Fruit fly (Drosophila melanogaster) whole organism, embryonic: ENCODE results near the gene CG5697.

Source experiments
- CG1024 ChIP-seq: fragments of 200-800 bp; sonication (Bioruptor generic); IDR thresholded peaks from 2 replicates; pipeline ENCODE4 v1.3.6; 2022; ENCODE audit warnings: missing biosample characterization, missing genetic modification characterization
- CG11398 ChIP-seq: fragments of 200-800 bp; sonication (Bioruptor generic); optimal IDR thresholded peaks from 2 replicates; lab custom pipeline; 2016; ENCODE audit warnings: missing biosample characterization, missing genetic modification characterization
- CG12299 ChIP-seq: fragments of 200-800 bp; sonication (Bioruptor generic); optimal IDR thresholded peaks from 2 replicates; lab custom pipeline; 2018; ENCODE audit warnings: missing biosample characterization, mild to moderate bottlenecking, missing genetic modification characterization
- CG13624 ChIP-seq: fragments of 200-800 bp; sonication (Bioruptor generic); optimal IDR thresholded peaks from 2 replicates; lab custom pipeline; 2016; ENCODE audit warnings: missing biosample characterization, missing genetic modification characterization
- CG14710 ChIP-seq: fragments of 200-800 bp; sonication (Bioruptor generic); optimal IDR thresholded peaks from 3 replicates; lab custom pipeline; 2019; ENCODE audit warnings: missing biosample characterization, mild to moderate bottlenecking, missing genetic modification characterization, moderate library complexity
- CG14860 ChIP-seq: fragments of 200-800 bp; sonication (Bioruptor generic); IDR thresholded peaks from 3 replicates; pipeline ENCODE4 v1.3.6; 2022; ENCODE audit warnings: missing biosample characterization, missing genetic modification characterization; ENCODE audit not compliant: partially characterized antibody
- CG14965 ChIP-seq: fragments of 200-800 bp; sonication (Bioruptor generic); optimal IDR thresholded peaks from 2 replicates; lab custom pipeline; 2016; ENCODE audit warnings: missing biosample characterization, missing genetic modification characterization, borderline replicate concordance
- CG1529 ChIP-seq: fragments of 200-800 bp; sonication (Bioruptor generic); optimal IDR thresholded peaks from 3 replicates; lab custom pipeline; 2018; ENCODE audit warnings: missing biosample characterization, missing genetic modification characterization
- CG15514 ChIP-seq: fragments of 200-800 bp; sonication (Bioruptor generic); optimal IDR thresholded peaks from 3 replicates; lab custom pipeline; 2017; ENCODE audit warnings: missing biosample characterization, missing genetic modification characterization, mild to moderate bottlenecking, moderate library complexity, missing genetic modification reagents
- CG16813 ChIP-seq: fragments of 200-800 bp; sonication (Bioruptor generic); IDR thresholded peaks from 3 replicates; pipeline ENCODE4 v1.3.6; 2022; ENCODE audit warnings: missing biosample characterization, missing genetic modification characterization; ENCODE audit not compliant: partially characterized antibody
- CG2199 ChIP-seq: fragments of 200-800 bp; sonication (Bioruptor generic); IDR thresholded peaks from 3 replicates; pipeline ENCODE4 v1.3.6; 2022; ENCODE audit warnings: missing biosample characterization, missing genetic modification characterization
- CG30431 ChIP-seq: fragments of 200-800 bp; sonication (Bioruptor generic); optimal IDR thresholded peaks from 2 replicates; lab custom pipeline; 2017; ENCODE audit warnings: missing biosample characterization, missing genetic modification characterization
- CG31388 ChIP-seq: fragments of 200-800 bp; sonication (Bioruptor generic); optimal IDR thresholded peaks from 2 replicates; lab custom pipeline; 2016; ENCODE audit warnings: missing biosample characterization, missing genetic modification characterization
- CG31441 ChIP-seq: fragments of 200-800 bp; sonication (Bioruptor generic); IDR thresholded peaks from 2 replicates; pipeline ENCODE4 v1.3.6; 2022; ENCODE audit warnings: missing biosample characterization, missing genetic modification characterization
- CG3726 ChIP-seq: fragments of 200-800 bp; sonication (Bioruptor generic); IDR thresholded peaks from 3 replicates; pipeline ENCODE4, ENCODE4 v1.3.6; 2022; ENCODE audit warnings: missing biosample characterization, missing genetic modification characterization
- CG4328 ChIP-seq: fragments of 200-800 bp; sonication (Bioruptor generic); optimal IDR thresholded peaks from 3 replicates; lab custom pipeline; 2017; ENCODE audit warnings: missing biosample characterization, missing genetic modification reagents, missing genetic modification characterization
- CG4360 ChIP-seq: fragments of 200-800 bp; sonication (Bioruptor generic); IDR thresholded peaks from 2 replicates; pipeline ENCODE4 v1.3.6; 2022; ENCODE audit warnings: missing biosample characterization, missing genetic modification characterization
- CG6765 ChIP-seq: fragments of 200-800 bp; sonication (Bioruptor generic); optimal IDR thresholded peaks from 3 replicates; lab custom pipeline; 2017; ENCODE audit warnings: missing biosample characterization, mild to moderate bottlenecking, missing genetic modification characterization
- CG7839 ChIP-seq: fragments of 200-800 bp; sonication (Bioruptor generic); optimal IDR thresholded peaks from 3 replicates; lab custom pipeline; 2018; ENCODE audit warnings: missing biosample characterization, mild to moderate bottlenecking, missing genetic modification characterization, moderate library complexity
- CG9817 ChIP-seq: fragments of 200-800 bp; sonication (Bioruptor generic); optimal IDR thresholded peaks from 2 replicates; lab custom pipeline; 2018; ENCODE audit warnings: missing biosample characterization, mild to moderate bottlenecking, missing genetic modification characterization, moderate library complexity
- CG9876 ChIP-seq: fragments of 200-800 bp; sonication (Bioruptor generic); optimal IDR thresholded peaks from 2 replicates; lab custom pipeline; 2016; ENCODE audit warnings: missing biosample characterization, missing genetic modification characterization
- CHES-1-like ChIP-seq: fragments of 200-800 bp; sonication (Bioruptor generic); optimal IDR thresholded peaks from 2 replicates; lab custom pipeline; 2016; ENCODE audit warnings: missing biosample characterization, missing genetic modification characterization
- CkIIα-i1 ChIP-seq: fragments of 200-800 bp; sonication (Bioruptor generic); IDR thresholded peaks from 2 replicates; pipeline ENCODE4 v1.3.6; 2022; ENCODE audit warnings: missing biosample characterization, missing genetic modification characterization
- CrebB ChIP-seq: fragments of 200-800 bp; sonication (Bioruptor generic); optimal IDR thresholded peaks from 3 replicates; lab custom pipeline; 2018; ENCODE audit warnings: missing biosample characterization, mild to moderate bottlenecking, missing genetic modification characterization
- Dek ChIP-seq: fragments of 200-800 bp; sonication (Bioruptor generic); optimal IDR thresholded peaks from 3 replicates; lab custom pipeline; 2019; ENCODE audit warnings: missing biosample characterization, mild to moderate bottlenecking, missing genetic modification characterization, moderate library complexity
- Hmr ChIP-seq: fragments of 200-800 bp; sonication (Bioruptor generic); optimal IDR thresholded peaks from 3 replicates; lab custom pipeline; 2017; ENCODE audit warnings: mild to moderate bottlenecking, missing biosample characterization, missing genetic modification reagents, missing genetic modification characterization
- Lhr ChIP-seq: fragments of 200-800 bp; sonication (Bioruptor generic); optimal IDR thresholded peaks from 3 replicates; lab custom pipeline; 2017; ENCODE audit warnings: mild to moderate bottlenecking, missing biosample characterization, missing genetic modification reagents, missing genetic modification characterization
- Lpt ChIP-seq: fragments of >200 bp; optimal IDR thresholded peaks from 2 replicates; lab custom pipeline; 2018; ENCODE audit warnings: missing biosample characterization, missing genetic modification characterization
- MBD-R2 ChIP-seq: fragments of 200-800 bp; sonication (Bioruptor generic); IDR thresholded peaks from 2 replicates; pipeline ENCODE4 v1.3.6; 2022; ENCODE audit warnings: missing biosample characterization, missing genetic modification characterization
- Mad ChIP-seq: fragments of 200-800 bp; sonication (Bioruptor generic); optimal IDR thresholded peaks from 2 replicates; lab custom pipeline; 2016; ENCODE audit warnings: missing biosample characterization, missing genetic modification characterization
- Myb ChIP-seq: fragments of 200-800 bp; sonication (Bioruptor generic); optimal IDR thresholded peaks from 2 replicates; lab custom pipeline; 2016; ENCODE audit warnings: missing biosample characterization, missing genetic modification characterization
- Nf-YA ChIP-seq: fragments of 200-800 bp; sonication (Bioruptor generic); IDR thresholded peaks from 2 replicates; pipeline ENCODE4 v1.3.6; 2022; ENCODE audit warnings: missing biosample characterization, missing genetic modification characterization
- Oli ChIP-seq: fragments of 200-800 bp; sonication (Bioruptor generic); optimal IDR thresholded peaks from 2 replicates; lab custom pipeline; 2018; ENCODE audit warnings: missing biosample characterization, mild to moderate bottlenecking, missing genetic modification characterization, moderate library complexity
- Ptx1 ChIP-seq: fragments of 200-800 bp; sonication (Bioruptor generic); IDR thresholded peaks from 2 replicates; pipeline ENCODE4 v1.3.6; 2022; ENCODE audit warnings: missing biosample characterization, missing genetic modification characterization
- Ravus ChIP-seq: fragments of 200-800 bp; sonication (Bioruptor generic); IDR thresholded peaks from 2 replicates; pipeline ENCODE4 v1.3.6; 2022; ENCODE audit warnings: missing biosample characterization, missing genetic modification characterization
- Xbp1 ChIP-seq: fragments of 200-800 bp; sonication (Bioruptor generic); optimal IDR thresholded peaks from 3 replicates; lab custom pipeline; 2016; ENCODE audit warnings: missing biosample characterization, mild to moderate bottlenecking, missing genetic modification characterization
- aop ChIP-seq: fragments of 200-800 bp; sonication (Bioruptor generic); IDR thresholded peaks from 2 replicates; pipeline ENCODE4 v1.3.6; 2022; ENCODE audit warnings: missing biosample characterization, missing genetic modification characterization
- ap ChIP-seq: fragments of 200-800 bp; sonication (Bioruptor generic); IDR thresholded peaks from 2 replicates; pipeline ENCODE4 v1.3.6; 2022; ENCODE audit warnings: missing biosample characterization, missing genetic modification characterization
- btn ChIP-seq: fragments of 200-800 bp; sonication (Bioruptor generic); optimal IDR thresholded peaks from 2 replicates; lab custom pipeline; 2016; ENCODE audit warnings: missing biosample characterization, missing genetic modification characterization
- cad ChIP-seq: fragments of >200 bp; optimal IDR thresholded peaks from 2 replicates; lab custom pipeline; 2017; ENCODE audit warnings: missing biosample characterization, missing genetic modification characterization
- chinmo ChIP-seq: fragments of 200-800 bp; sonication (Bioruptor generic); IDR thresholded peaks from 4 replicates; pipeline ENCODE4 v1.3.6; 2022; ENCODE audit warnings: missing biosample characterization, missing genetic modification characterization; ENCODE audit not compliant: partially characterized antibody
- chn ChIP-seq: fragments of 200-800 bp; sonication (Bioruptor generic); optimal IDR thresholded peaks from 2 replicates; lab custom pipeline; 2016; ENCODE audit warnings: missing biosample characterization, missing genetic modification characterization
- crp ChIP-seq, 2 experiments: fragments of 200-800 bp; sonication (Bioruptor generic); optimal IDR thresholded peaks; 2 replicates in 1 of 2; 3 replicates in 1 of 2; lab custom pipeline; 2017; ENCODE audit warnings: missing biosample characterization in 2 of 2, missing genetic modification characterization in 2 of 2, mild to moderate bottlenecking in 1 of 2, moderate library complexity in 1 of 2
- dm ChIP-seq: fragments of 200-800 bp; sonication (Bioruptor generic); optimal IDR thresholded peaks from 3 replicates; lab custom pipeline; 2016; ENCODE audit warnings: missing biosample characterization, missing genetic modification characterization
- hb ChIP-seq: fragments of 200-800 bp; sonication (Bioruptor generic); IDR thresholded peaks from 3 replicates; pipeline ENCODE4 v1.3.6; 2022; ENCODE audit warnings: missing biosample characterization, missing genetic modification characterization; ENCODE audit not compliant: partially characterized antibody
- jumu ChIP-seq: fragments of 200-800 bp; sonication (Bioruptor generic); optimal IDR thresholded peaks from 3 replicates; lab custom pipeline; 2016; ENCODE audit warnings: missing biosample characterization, missing genetic modification characterization
- kay ChIP-seq: fragments of 200-800 bp; sonication (Bioruptor generic); optimal IDR thresholded peaks from 2 replicates; lab custom pipeline; 2016; ENCODE audit warnings: missing biosample characterization, missing genetic modification characterization
- lbe ChIP-seq: fragments of 200-800 bp; sonication (Bioruptor generic); optimal IDR thresholded peaks from 2 replicates; lab custom pipeline; 2016; ENCODE audit warnings: missing biosample characterization, mild to moderate bottlenecking, missing genetic modification characterization
- onecut ChIP-seq: fragments of 200-800 bp; sonication (Bioruptor generic); IDR thresholded peaks from 2 replicates; pipeline ENCODE4 v1.3.6; 2022; ENCODE audit warnings: missing biosample characterization, missing genetic modification characterization
- pan ChIP-seq, 4 experiments: fragments of >200 bp in 3 of 4; fragments of 200-800 bp in 1 of 4; sonication (Bioruptor generic) in 1 of 4; optimal IDR thresholded peaks in 3 of 4; IDR thresholded peaks in 1 of 4; 2 replicates each; pipeline versions ENCODE4 v1.3.6 to Lab custom; 2017 to 2022; ENCODE audit warnings: missing biosample characterization in 2 of 4, missing genetic modification characterization in 2 of 4, mixed read lengths in 1 of 4
- pho ChIP-seq: fragments of 200-800 bp; sonication (Bioruptor generic); optimal IDR thresholded peaks from 2 replicates; lab custom pipeline; 2016; ENCODE audit warnings: missing biosample characterization, missing genetic modification characterization

Gene CG5697

DNA sequence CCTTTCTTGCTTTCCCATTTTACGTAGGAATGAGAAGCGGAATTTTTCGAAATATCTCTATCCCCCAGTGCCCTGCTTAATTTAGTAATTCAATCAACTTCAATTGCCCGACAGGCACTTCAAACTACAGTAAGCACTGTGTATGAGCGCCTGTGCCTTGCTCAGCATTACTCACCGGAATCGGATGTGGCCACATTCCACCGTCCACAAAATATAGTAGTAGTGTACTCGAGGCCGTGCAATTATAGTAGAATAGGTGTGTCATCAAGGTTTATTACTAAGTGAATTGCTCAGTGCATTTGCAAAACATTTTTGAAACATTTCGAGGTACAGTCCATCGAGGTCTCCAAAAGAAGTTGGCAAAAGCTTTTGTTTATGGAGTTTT lies 49.9 kb downstream of the CG5697 start (continued):
- TF ChIP-seq CG30431 (GFP tag; lab: Kevin White, UChicago) (no peak), CG12299 (tag; lab: Kevin White, UChicago) (no peak), CG13624 (GFP tag; lab: Kevin White, UChicago) (no peak), Hmr (no peak), pho (GFP tag; lab: Kevin White, UChicago) (no peak), CG6765 (GFP tag; lab: Kevin White, UChicago) (no peak), CG14860 (no peak), CG14965 (no peak), lbe (GFP tag; lab: Kevin White, UChicago) (no peak), CG7839 (tag; lab: Kevin White, UChicago) (no peak), dm (no peak), Dek (tag; lab: Kevin White, UChicago) (no peak), pan (optimal IDR thresholded peaks at IDR 0.05; lab: Kevin White, UChicago) (no peak), pan (GFP tag; optimal IDR thresholded peaks at IDR 0.05 in 1 of 2, IDR thresholded peaks at IDR 0.05 in 1 of 2) (peak in 1 of 2 experiments; percentile 9), Lpt (no peak), CG31441 (no peak), CG3726 (GFP tag; lab: Robert Waterston, UW) (no peak), Nf-YA (GFP tag; lab: Robert Waterston, UW) (no peak), Ravus (GFP tag; lab: Robert Waterston, UW) (no peak), Myb (GFP tag; lab: Kevin White, UChicago) (no peak), Mad (no peak), kay (GFP tag; lab: Kevin White, UChicago) (peak; percentile 51), MBD-R2 (GFP tag; lab: Robert Waterston, UW) (no peak), Lhr (GFP tag; lab: Kevin White, UChicago) (no peak), CrebB (tag; lab: Kevin White, UChicago) (no peak), hb (GFP tag; lab: Robert Waterston, UW) (no peak), cad (GFP tag; lab: Kevin White, UChicago) (no peak), CG2199 (GFP tag; lab: Robert Waterston, UW) (peak; percentile 62; the same call in 1 of the 3 replicates), crp (GFP tag; optimal IDR thresholded peaks at IDR 0.05; lab: Kevin White, UChicago) (no peak), CG16813 (no peak), Xbp1 (GFP tag; lab: Kevin White, UChicago) (no peak), CG4328 (GFP tag; lab: Kevin White, UChicago) (no peak), CG9876 (GFP tag; lab: Kevin White, UChicago) (no peak), CG4360 (GFP tag; lab: Robert Waterston, UW) (no peak), CG11398 (GFP tag; lab: Kevin White, UChicago) (no peak), chinmo (GFP tag; lab: Robert Waterston, UW) (no peak), CkIIα-i1 (GFP tag; lab: Robert Waterston, UW) (no peak), onecut (GFP tag; lab: Robert Waterston, UW) (no peak), CG9817 (tag; lab: Kevin White, UChicago) (no peak), Oli (tag; lab: Kevin White, UChicago) (peak; percentile 18), btn (GFP tag; lab: Kevin White, UChicago) (no peak), Ptx1 (GFP tag; lab: Robert Waterston, UW) (0 out of 2 replicates have a peak, but pooled peaks have one; percentile 17), CG1024 (GFP tag; lab: Robert Waterston, UW) (no peak), CG31388 (GFP tag; lab: Kevin White, UChicago) (no peak), chn (GFP tag; lab: Kevin White, UChicago) (no peak), CG15514 (GFP tag; lab: Kevin White, UChicago) (peak; percentile 15), aop (GFP tag; lab: Robert Waterston, UW) (no peak), CG1529 (GFP tag; lab: Kevin White, UChicago) (no peak), ap (no peak), jumu (GFP tag; lab: Kevin White, UChicago) (no peak), CG14710 (tag; lab: Kevin White, UChicago) (no peak), CHES-1-like (GFP tag; lab: Kevin White, UChicago) (no peak)
